Fruit fly (Drosophila melanogaster): ENCODE results near the gene CG17896.

CG17896 gene

dm6 chrX:457803-458202 is 35.5 kb downstream of the CG17896 start (continued):
- TF ChIP-seq pros (GFP tag; optimal IDR thresholded peaks at IDR 0.05) (no peak), CG6254 (GFP tag; optimal IDR thresholded peaks at IDR 0.05) (peak; percentile 15), Usf (GFP tag; optimal IDR thresholded peaks at IDR 0.05) (peak; percentile 10), gsb-n (tag; optimal IDR thresholded peaks at IDR 0.05) (peak; percentile 33), CG9727 (GFP tag; optimal IDR thresholded peaks at IDR 0.05) (peak; percentile 85), CG10209 (GFP tag; optimal IDR thresholded peaks at IDR 0.05) (peak; percentile 33), CG10959 (GFP tag; IDR thresholded peaks at IDR 0.05) (0 out of 2 replicates have a peak, but pooled peaks have one; percentile 39), Oli (tag; optimal IDR thresholded peaks at IDR 0.05) (peak; percentile 24), CG10267 (tag; optimal IDR thresholded peaks at IDR 0.05) (peak; percentile 68), CG11560 (tag; IDR thresholded peaks at IDR 0.05) (no peak), CG15479 (GFP tag; optimal IDR thresholded peaks at IDR 0.05) (no peak), B-H1 (GFP tag; IDR thresholded peaks at IDR 0.05) (no peak), bsh (GFP tag; optimal IDR thresholded peaks at IDR 0.05) (peak in 1 of 2 experiments; percentile 36), CG4730 (GFP tag; IDR thresholded peaks at IDR 0.05) (0 out of 2 replicates have a peak, but pooled peaks have one; percentile 18), zfh1 (GFP tag; IDR thresholded peaks at IDR 0.05) (peak; percentile 51; the same call in 1 of the 3 replicates), CG4617 (GFP tag; optimal IDR thresholded peaks at IDR 0.05; ENCODE audit: borderline replicate concordance) (no peak), CG3838 (GFP tag; optimal IDR thresholded peaks at IDR 0.05) (no peak), CG14860 (GFP tag; IDR thresholded peaks at IDR 0.05; ENCODE audit: partially characterized antibody) (no peak), fd64A (GFP tag; optimal IDR thresholded peaks at IDR 0.05) (no peak), CG17802 (tag; optimal IDR thresholded peaks at IDR 0.05) (no peak), CG2116 (GFP tag; optimal IDR thresholded peaks at IDR 0.05) (no peak), Mad (GFP tag; optimal IDR thresholded peaks at IDR 0.05) (no peak), tup (GFP tag; optimal IDR thresholded peaks at IDR 0.05) (no peak), Chrac-16 (GFP tag; optimal IDR thresholded peaks at IDR 0.05) (peak; percentile 28), Hey (tag; optimal IDR thresholded peaks at IDR 0.05) (no peak), dmrt11E (tag; optimal IDR thresholded peaks at IDR 0.05) (peak; percentile 90), sug (tag; optimal IDR thresholded peaks at IDR 0.05) (no peak), CG7928 (GFP tag; optimal IDR thresholded peaks at IDR 0.05) (no peak), CG5245 (GFP tag; optimal IDR thresholded peaks at IDR 0.05) (no peak), CG6813 (GFP tag; optimal IDR thresholded peaks at IDR 0.05) (peak; percentile 7), CG5180 (GFP tag; optimal IDR thresholded peaks at IDR 0.05) (no peak), CG2129 (GFP tag; IDR thresholded peaks at IDR 0.05; ENCODE audit: partially characterized antibody) (no peak), CG7556 (GFP tag; optimal IDR thresholded peaks at IDR 0.05) (peak; percentile 31), bab2 (GFP tag; optimal IDR thresholded peaks at IDR 0.05) (no peak), pb (GFP tag; optimal IDR thresholded peaks at IDR 0.05) (no peak), CG30431 (GFP tag; optimal IDR thresholded peaks at IDR 0.05) (peak; percentile 8), CG11398 (GFP tag; optimal IDR thresholded peaks at IDR 0.05) (no peak), peb (GFP tag; IDR thresholded peaks at IDR 0.05) (no peak), CG15073 (GFP tag; optimal IDR thresholded peaks at IDR 0.05) (no peak), unpg (GFP tag; optimal IDR thresholded peaks at IDR 0.05) (peak; percentile 29), CG4404 (GFP tag; IDR thresholded peaks at IDR 0.05) (peak; percentile 79), dysf (GFP tag; IDR thresholded peaks at IDR 0.05) (no peak), CG16815 (GFP tag; optimal IDR thresholded peaks at IDR 0.05) (peak; percentile 49), fd96Cb (tag; optimal IDR thresholded peaks at IDR 0.05) (peak; percentile 35), row (GFP tag; IDR thresholded peaks at IDR 0.05) (peak; percentile 52; the same call in 2 of the 3 replicates), CG7963 (GFP tag; IDR thresholded peaks at IDR 0.05; ENCODE audit: partially characterized antibody) (no peak), Spps (tag; optimal IDR thresholded peaks at IDR 0.05) (peak; percentile 19), CG2199 (GFP tag; IDR thresholded peaks at IDR 0.05) (no peak), stwl (tag; optimal IDR thresholded peaks at IDR 0.05) (peak; percentile 11), Adf1 (GFP tag; IDR thresholded peaks at IDR 0.05) (no peak)

Measured in whole organism, embryonic.